Worm (Caenorhabditis elegans): ENCODE measurements around the gene ZK822.10.

Gene ZK822.10

ce11 chrIV:11914260-11914836, 2.6 kb upstream of the ZK822.10 start:
- no peak for TF ChIP-seq med-1 (GFP tag; optimal IDR thresholded peaks at IDR 0.05; ENCODE audit: insufficient read depth)
- no peak for TF ChIP-seq T22C8.4 (GFP tag; IDR thresholded peaks at IDR 0.05)
- TF ChIP-seq cog-1 (tag; optimal IDR thresholded peaks at IDR 0.05) = no peak
- TF ChIP-seq tab-1 (GFP tag; IDR thresholded peaks at IDR 0.05) = no peak
- TF ChIP-seq klf-2 (GFP tag; conservative IDR thresholded peaks at IDR 0.05) = no peak
- TF ChIP-seq ztf-29 (GFP tag; IDR thresholded peaks at IDR 0.05) = no peak
- no peak for TF ChIP-seq flt-1 (GFP tag; IDR thresholded peaks at IDR 0.05)
- TF ChIP-seq ztf-23 (GFP tag; IDR thresholded peaks at IDR 0.05) = no peak
- TF ChIP-seq ref-1 (GFP tag; conservative IDR thresholded peaks at IDR 0.05) = no peak

- TF ChIP-seq ref-1 (GFP tag; conservative IDR thresholded peaks at IDR 0.05) (no peak), ztf-29 (GFP tag; IDR thresholded peaks at IDR 0.05) (no peak), tab-1 (GFP tag; IDR thresholded peaks at IDR 0.05) (no peak), ztf-23 (GFP tag; IDR thresholded peaks at IDR 0.05) (no peak), cog-1 (tag; optimal IDR thresholded peaks at IDR 0.05) (no peak), med-1 (GFP tag; optimal IDR thresholded peaks at IDR 0.05; ENCODE audit: insufficient read depth) (no peak), T22C8.4 (GFP tag; IDR thresholded peaks at IDR 0.05) (no peak), klf-2 (GFP tag; conservative IDR thresholded peaks at IDR 0.05) (no peak), flt-1 (GFP tag; IDR thresholded peaks at IDR 0.05) (no peak)
These were observed 1.9 kb upstream of the ZK822.10 start, which contains the start of gene fat-6 for ce11 chrIV:11914837-11915737. Gene fat-6, minus strand, starts transcription at chrIV:11915687.

ce11 chrIV:11915768-11916453, 1.0 kb upstream of the ZK822.10 start, which contains the start of gene ZK822.9:
Gene ZK822.9, plus strand, starts transcription at chrIV:11915947.
- TF ChIP-seq ztf-23 (GFP tag; IDR thresholded peaks at IDR 0.05) (no peak), flt-1 (GFP tag; IDR thresholded peaks at IDR 0.05) (no peak), T22C8.4 (GFP tag; IDR thresholded peaks at IDR 0.05) (no peak), tab-1 (GFP tag; IDR thresholded peaks at IDR 0.05) (no peak), klf-2 (GFP tag; conservative IDR thresholded peaks at IDR 0.05) (no peak), cog-1 (tag; optimal IDR thresholded peaks at IDR 0.05) (no peak), ref-1 (GFP tag; conservative IDR thresholded peaks at IDR 0.05) (no peak), med-1 (GFP tag; optimal IDR thresholded peaks at IDR 0.05; ENCODE audit: insufficient read depth) (no peak), ztf-29 (GFP tag; IDR thresholded peaks at IDR 0.05) (no peak)

ce11 chrIV:11917886-11918285, 949 bp downstream of the ZK822.10 start:
- TF ChIP-seq cog-1 (tag; optimal IDR thresholded peaks at IDR 0.05) = no peak
- no peak for TF ChIP-seq med-1 (GFP tag; optimal IDR thresholded peaks at IDR 0.05; ENCODE audit: insufficient read depth)
- no peak for TF ChIP-seq flt-1 (GFP tag; IDR thresholded peaks at IDR 0.05)
- TF ChIP-seq tab-1 (GFP tag; IDR thresholded peaks at IDR 0.05) = no peak
- TF ChIP-seq ref-1 (GFP tag; conservative IDR thresholded peaks at IDR 0.05) = no peak
- no peak for TF ChIP-seq ztf-29 (GFP tag; IDR thresholded peaks at IDR 0.05)
- TF ChIP-seq T22C8.4 (GFP tag; IDR thresholded peaks at IDR 0.05) = no peak

- TF ChIP-seq klf-2 (GFP tag; conservative IDR thresholded peaks at IDR 0.05) (no peak), ztf-23 (GFP tag; IDR thresholded peaks at IDR 0.05) (no peak), med-1 (GFP tag; optimal IDR thresholded peaks at IDR 0.05; ENCODE audit: insufficient read depth) (no peak), tab-1 (GFP tag; IDR thresholded peaks at IDR 0.05) (no peak), ztf-29 (GFP tag; IDR thresholded peaks at IDR 0.05) (no peak), flt-1 (GFP tag; IDR thresholded peaks at IDR 0.05) (no peak), T22C8.4 (GFP tag; IDR thresholded peaks at IDR 0.05) (no peak), ref-1 (GFP tag; conservative IDR thresholded peaks at IDR 0.05) (no peak), cog-1 (tag; optimal IDR thresholded peaks at IDR 0.05) (no peak)
These were observed 2.1 kb downstream of the ZK822.10 start for ce11 chrIV:11919067-11919466.

ce11 chrIV:11922011-11922410, 5.1 kb downstream of the ZK822.10 start, which contains the start of gene ZK822.1:
Gene ZK822.1, minus strand, starts transcription at chrIV:11922131.
- no peak for TF ChIP-seq ztf-29 (GFP tag; IDR thresholded peaks at IDR 0.05)
- no peak for TF ChIP-seq klf-2 (GFP tag; conservative IDR thresholded peaks at IDR 0.05)
- TF ChIP-seq ref-1 (GFP tag; conservative IDR thresholded peaks at IDR 0.05) = no peak
- TF ChIP-seq flt-1 (GFP tag; IDR thresholded peaks at IDR 0.05) = no peak
- no peak for TF ChIP-seq cog-1 (tag; optimal IDR thresholded peaks at IDR 0.05)
- no peak for TF ChIP-seq tab-1 (GFP tag; IDR thresholded peaks at IDR 0.05)
- no peak for TF ChIP-seq ztf-23 (GFP tag; IDR thresholded peaks at IDR 0.05)
- no peak for TF ChIP-seq med-1 (GFP tag; optimal IDR thresholded peaks at IDR 0.05; ENCODE audit: insufficient read depth)
- no peak for TF ChIP-seq T22C8.4 (GFP tag; IDR thresholded peaks at IDR 0.05)

ce11 chrIV:11923074-11923473, 6.1 kb downstream of the ZK822.10 start, which contains the start of gene srlf-31:
Gene srlf-31, minus strand, starts transcription at chrIV:11923174.
- TF ChIP-seq klf-2 (GFP tag; conservative IDR thresholded peaks at IDR 0.05) = no peak
- TF ChIP-seq med-1 (GFP tag; optimal IDR thresholded peaks at IDR 0.05; ENCODE audit: insufficient read depth) = no peak
- TF ChIP-seq ztf-23 (GFP tag; IDR thresholded peaks at IDR 0.05) = no peak
- no peak for TF ChIP-seq tab-1 (GFP tag; IDR thresholded peaks at IDR 0.05)
- TF ChIP-seq flt-1 (GFP tag; IDR thresholded peaks at IDR 0.05) = no peak

ce11 chrIV:11924092-11924491, 7.2 kb downstream of the ZK822.10 start:
- TF ChIP-seq tab-1 (GFP tag; IDR thresholded peaks at IDR 0.05) = no peak
- no peak for TF ChIP-seq ref-1 (GFP tag; conservative IDR thresholded peaks at IDR 0.05)
- TF ChIP-seq klf-2 (GFP tag; conservative IDR thresholded peaks at IDR 0.05) = no peak
- no peak for TF ChIP-seq med-1 (GFP tag; optimal IDR thresholded peaks at IDR 0.05; ENCODE audit: insufficient read depth)
- TF ChIP-seq T22C8.4 (GFP tag; IDR thresholded peaks at IDR 0.05) = no peak
- no peak for TF ChIP-seq flt-1 (GFP tag; IDR thresholded peaks at IDR 0.05)
- TF ChIP-seq ztf-29 (GFP tag; IDR thresholded peaks at IDR 0.05) = no peak
- no peak for TF ChIP-seq cog-1 (tag; optimal IDR thresholded peaks at IDR 0.05)
- TF ChIP-seq ztf-23 (GFP tag; IDR thresholded peaks at IDR 0.05) = no peak
